Worm (Caenorhabditis elegans): ENCODE data around the gene mfsd-8.
A peak's percentile ranks its signal among the peaks of the same experiment; 100 is the strongest.
"Not testable (repeated sequence)": the region's sequence is repeated elsewhere in the genome, so short reads cannot be mapped to it uniquely, and the experiment has no call there.

mfsd-8 gene

ce11 chrIII:3334941-3335559 is 52.9 kb downstream of the mfsd-8 start:
- TF ChIP-seq Y75B8A.6 (GFP tag; IDR thresholded peaks at IDR 0.05), result 0 out of 2 replicates have a peak, but pooled peaks have one; percentile 69
- 0 out of 2 replicates have a peak, but pooled peaks have one; percentile 44 for TF ChIP-seq ceh-44 (GFP tag; IDR thresholded peaks at IDR 0.05)
- TF ChIP-seq pha-4 (GFP tag; IDR thresholded peaks at IDR 0.05), result peak; percentile 84; the same call in 1 of the 2 replicates
- not testable (repeated sequence) for TF ChIP-seq pha-4 (tag; optimal IDR thresholded peaks at IDR 0.05)
- 0 out of 2 replicates have a peak, but pooled peaks have one; percentile 52 for TF ChIP-seq madf-9 (GFP tag; conservative IDR thresholded peaks at IDR 0.05)
- 0 out of 2 replicates have a peak, but pooled peaks have one; percentile 16 for TF ChIP-seq snpc-1.2 (GFP tag; IDR thresholded peaks at IDR 0.05)
- TF ChIP-seq Y105C5A.15 (GFP tag; IDR thresholded peaks at IDR 0.05), result peak; percentile 78; the same call in 1 of the 2 replicates
- peak in 1 of 2 experiments; percentile 91; a peak in 2 of 4 replicates for TF ChIP-seq madf-5 (GFP tag; IDR thresholded peaks at IDR 0.05)
- TF ChIP-seq F44E2.7 (GFP tag; IDR thresholded peaks at IDR 0.05), result peak; percentile 61; the same call in 1 of the 2 replicates
- peak; percentile 44; the same call in 1 of the 2 replicates for TF ChIP-seq php-3 (GFP tag; IDR thresholded peaks at IDR 0.05)
- 0 out of 2 replicates have a peak, but pooled peaks have one; percentile 42 for TF ChIP-seq lin-1 (GFP tag; IDR thresholded peaks at IDR 0.05)
- peak; percentile 83 for TF ChIP-seq set-16 (GFP tag; IDR thresholded peaks at IDR 0.05)

- TF ChIP-seq nhr-6 (tag; optimal IDR thresholded peaks at IDR 0.05) (peak; percentile 2), ztf-11 (tag; optimal IDR thresholded peaks at IDR 0.05) (no peak), duxl-1 (tag; optimal IDR thresholded peaks at IDR 0.05; ENCODE audit: poor library complexity) (no peak), pqm-1 (tag; optimal IDR thresholded peaks at IDR 0.05) (peak; percentile 18), zip-2 (tag; optimal IDR thresholded peaks at IDR 0.05) (no peak), nhr-28 (tag; optimal IDR thresholded peaks at IDR 0.05) (peak; percentile 65), daf-16 (GFP tag; optimal IDR thresholded peaks at IDR 0.05) (no peak), daf-16 (tag; optimal IDR thresholded peaks at IDR 0.05) (peak; percentile 20), mxl-3 (GFP tag; optimal IDR thresholded peaks at IDR 0.05) (peak; percentile 55), dmd-6 (GFP tag; IDR thresholded peaks at IDR 0.05) (peak; percentile 30; the same call in 1 of the 2 replicates), aha-1 (tag) (peak; percentile 68), saeg-2 (GFP tag; IDR thresholded peaks at IDR 0.05) (no peak), mes-2 (tag; optimal IDR thresholded peaks at IDR 0.05; ENCODE audit: poor library complexity, severe bottlenecking) (peak; percentile 28), hlh-11 (tag; optimal IDR thresholded peaks at IDR 0.05) (peak; percentile 51), dve-1 (tag; optimal IDR thresholded peaks at IDR 0.05; ENCODE audit: insufficient read depth) (peak; percentile 17), ZK337.2 (GFP tag; IDR thresholded peaks at IDR 0.05) (no peak), mdl-1 (tag; optimal IDR thresholded peaks at IDR 0.05) (peak in 1 of 2 experiments; percentile 25), madf-5 (GFP tag; IDR thresholded peaks at IDR 0.05) (0 out of 4 replicates have a peak, but pooled peaks of 1 of the 2 experiments have one; percentile 54), nhr-48 (tag; optimal IDR thresholded peaks at IDR 0.05) (peak; percentile 15)
Observed at ce11 chrIII:3339317-3340016, 57.4 kb downstream of the mfsd-8 start.

Measured in whole organism, L4 larva.